Worm (Caenorhabditis elegans): ENCODE measurements around the gene Y45G5AL.1.
A peak's percentile ranks its signal among the peaks of the same experiment; 100 is the strongest.

ce11 chrV:4181727-4182126 is 37.4 kb downstream of the Y45G5AL.1 start:
- TF ChIP-seq flt-1 (GFP tag; IDR thresholded peaks at IDR 0.05) (no peak), ceh-36 (tag; optimal IDR thresholded peaks at IDR 0.05) (no peak), hnd-1 (tag; optimal IDR thresholded peaks at IDR 0.05) (no peak), ama-1 (optimal IDR thresholded peaks at IDR 0.05) (no peak), tbx-11 (GFP tag; IDR thresholded peaks at IDR 0.05) (no peak), tra-4 (tag; optimal IDR thresholded peaks at IDR 0.05) (no peak), aly-1 (tag; optimal IDR thresholded peaks at IDR 0.05) (no peak), pes-1 (GFP tag; IDR thresholded peaks at IDR 0.05) (peak; percentile 68), scrt-1 (GFP tag; IDR thresholded peaks at IDR 0.05) (peak; percentile 64; the same call in 1 of the 2 replicates)
